Worm (Caenorhabditis elegans) whole organism, mixed stage, embryonic: Measurements from ENCODE around the gene C08F1.11.

Experiments used
- elt-1 ChIP-seq: sonication (generic microtip); optimal IDR thresholded peaks from 2 replicates; lab custom pipeline; 2017; ENCODE audit warnings: missing genetic modification characterization, mild to moderate bottlenecking, missing compliant biosample characterization, antibody characterized with exemption, moderate library complexity, borderline replicate concordance; ENCODE audit not compliant: insufficient read depth
- lsy-2 ChIP-seq: fragments of 150-350 bp; optimal IDR thresholded peaks from 2 replicates; lab custom pipeline; 2014; ENCODE audit warnings: missing biosample characterization, missing genetic modification characterization
- nhr-237 ChIP-seq: fragments of 150-350 bp; optimal IDR thresholded peaks from 2 replicates; lab custom pipeline; 2014; ENCODE audit warnings: missing biosample characterization, missing genetic modification characterization
- pha-4 ChIP-seq: fragments of 150-350 bp; optimal IDR thresholded peaks from 2 replicates; lab custom pipeline; 2018; ENCODE audit warnings: missing biosample characterization, missing genetic modification reagents, missing genetic modification characterization
- snpc-4 ChIP-seq: fragments of 150-350 bp; optimal IDR thresholded peaks from 2 replicates; lab custom pipeline; 2014; ENCODE audit warnings: missing biosample characterization, missing genetic modification characterization
- sptf-1 ChIP-seq: sonication (generic microtip); optimal IDR thresholded peaks from 2 replicates; lab custom pipeline; 2017; ENCODE audit warnings: mild to moderate bottlenecking, missing genetic modification characterization, moderate library complexity, missing compliant biosample characterization
- unc-39 ChIP-seq: fragments of 150-350 bp; optimal IDR thresholded peaks from 2 replicates; lab custom pipeline; 2014; ENCODE audit warnings: missing biosample characterization, missing genetic modification characterization
- unc-62 ChIP-seq: fragments of 150-350 bp; optimal IDR thresholded peaks from 2 replicates; lab custom pipeline; 2014; ENCODE audit warnings: missing biosample characterization, missing genetic modification reagents, missing genetic modification characterization
- ztf-11 ChIP-seq: fragments of 150-350 bp; optimal IDR thresholded peaks from 2 replicates; lab custom pipeline; 2014; ENCODE audit warnings: missing biosample characterization, missing genetic modification characterization

DNA sequence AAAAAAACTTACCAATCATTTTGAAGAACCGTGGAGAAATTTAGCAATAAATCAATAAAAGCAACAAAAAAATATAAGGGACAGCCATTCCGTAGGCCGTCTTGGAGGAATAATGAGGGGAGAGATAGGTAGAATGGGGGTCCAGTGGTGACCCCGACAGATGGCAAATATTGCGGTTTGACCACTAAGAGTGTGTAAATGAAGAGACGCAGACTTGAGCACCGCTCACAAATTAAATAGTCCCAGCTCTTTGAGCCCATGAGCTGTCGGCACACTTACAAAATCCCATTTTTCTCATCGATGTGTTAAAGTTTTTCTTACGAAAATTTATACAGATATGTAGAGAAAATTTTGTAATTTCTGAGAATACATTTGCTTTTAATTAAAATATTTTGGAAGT lies 36.1 kb upstream of the C08F1.11 start, which contains the start of gene fbxa-3:
- no peak for TF ChIP-seq ztf-11 (tag; lab: Kevin White, UChicago)
- no peak for TF ChIP-seq pha-4 (tag; lab: Kevin White, UChicago)
- TF ChIP-seq nhr-237: no peak
- no peak for TF ChIP-seq snpc-4 (tag; lab: Kevin White, UChicago)
- no peak for TF ChIP-seq elt-1 (tag; lab: Kevin White, UChicago)
- TF ChIP-seq lsy-2 (tag; lab: Kevin White, UChicago): no peak
- no peak for TF ChIP-seq sptf-1 (tag; lab: Kevin White, UChicago)
- TF ChIP-seq unc-62 (GFP tag; lab: Kevin White, UChicago): no peak
- no peak for TF ChIP-seq unc-39 (tag; lab: Kevin White, UChicago)
